Worm (Caenorhabditis elegans): ENCODE data around the gene tag-123.

DNA sequence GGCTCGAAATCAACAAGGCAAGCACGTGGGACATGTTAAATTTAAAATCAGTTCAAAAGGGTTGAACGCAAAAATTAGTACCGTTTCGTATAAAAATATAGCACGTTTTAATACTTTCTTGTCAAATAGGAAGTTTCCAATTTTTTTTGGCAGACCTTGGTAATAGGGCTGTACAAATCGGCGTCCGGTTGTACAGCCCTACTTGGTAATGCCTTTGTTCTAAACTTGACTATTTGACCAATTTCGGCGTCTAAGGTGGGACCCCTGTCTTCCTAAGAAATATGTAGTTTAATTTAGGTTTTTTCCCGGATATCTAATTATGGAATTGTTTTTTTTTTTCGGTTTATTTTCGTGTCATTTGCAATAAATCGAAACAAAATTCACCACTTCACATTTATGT is 7.6 kb upstream of the tag-123 start:
- TF ChIP-seq F13C5.2 (tag; optimal IDR thresholded peaks at IDR 0.05) (no peak), hmg-4 (GFP tag; optimal IDR thresholded peaks at IDR 0.05) (no peak), tbx-37 (GFP tag; conservative IDR thresholded peaks at IDR 0.05) (no peak), sea-1 (GFP tag; conservative IDR thresholded peaks at IDR 0.05) (no peak), B0310.2 (tag; optimal IDR thresholded peaks at IDR 0.05) (no peak), ceh-36 (tag; optimal IDR thresholded peaks at IDR 0.05) (no peak), hmbx-1 (tag; optimal IDR thresholded peaks at IDR 0.05) (no peak), ama-1 (optimal IDR thresholded peaks at IDR 0.05) (no peak), aly-1 (tag; optimal IDR thresholded peaks at IDR 0.05) (no peak), scrt-1 (GFP tag; IDR thresholded peaks at IDR 0.05) (no peak)

Measured in whole organism, early embryonic.